Fruit fly (Drosophila melanogaster): Measurements from ENCODE around the gene CG44422.

Gene CG44422

DNA sequence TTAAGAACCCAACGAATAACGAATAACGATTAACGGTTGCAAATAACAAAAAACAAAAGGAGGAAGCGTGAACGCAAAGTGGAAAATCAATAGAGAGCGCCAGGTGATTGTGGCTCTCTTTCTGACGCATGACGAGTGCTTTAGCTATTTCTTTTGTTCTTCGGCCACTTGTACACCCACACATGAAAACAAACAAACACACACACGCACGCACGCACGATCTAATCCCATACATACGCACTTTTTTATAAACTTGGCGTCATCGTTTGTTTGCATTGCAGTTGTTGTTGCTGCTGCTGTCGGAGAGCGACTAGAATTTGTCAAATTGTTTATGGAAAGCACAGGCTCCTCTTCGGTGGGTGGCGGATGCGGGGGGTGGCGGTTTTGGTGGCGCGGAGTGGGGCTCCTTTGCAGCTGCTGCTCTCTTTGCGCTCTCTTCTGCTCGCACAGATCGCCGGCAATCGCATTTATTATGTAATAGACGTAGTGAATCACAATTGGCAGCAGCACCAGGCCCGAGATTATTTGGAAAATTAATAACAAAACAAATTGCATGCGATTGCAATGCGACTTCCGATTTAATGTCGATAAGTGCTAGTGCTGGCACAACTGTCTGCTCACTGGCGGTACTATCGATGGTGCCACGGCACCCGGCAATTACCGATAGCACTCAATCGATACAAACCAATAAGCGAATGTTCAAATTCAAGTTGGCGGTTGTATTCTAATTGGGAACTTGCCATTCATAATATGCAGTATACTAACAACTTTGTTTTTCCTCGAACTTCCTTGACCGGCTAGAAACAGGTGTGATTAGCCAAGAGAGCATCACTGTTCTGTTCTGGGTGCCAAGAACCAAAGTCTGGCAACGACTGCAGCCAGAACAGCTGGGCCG is 36.6 kb upstream of the CG44422 start (continued):
- TF ChIP-seq chn (GFP tag; optimal IDR thresholded peaks at IDR 0.05) (peak; percentile 71), caup (GFP tag; optimal IDR thresholded peaks at IDR 0.05; ENCODE audit: severe bottlenecking) (peak; percentile 18), az2 (GFP tag; optimal IDR thresholded peaks at IDR 0.05) (peak; percentile 13), CG4282 (GFP tag; optimal IDR thresholded peaks at IDR 0.05) (peak; percentile 57), pita (GFP tag; optimal IDR thresholded peaks at IDR 0.05) (no peak), tio (GFP tag; optimal IDR thresholded peaks at IDR 0.05) (peak; percentile 4), CG12942 (GFP tag; optimal IDR thresholded peaks at IDR 0.05) (peak; percentile 44), D (optimal IDR thresholded peaks at IDR 0.05) (peak; percentile 38), D (GFP tag; optimal IDR thresholded peaks at IDR 0.05) (peak; percentile 26), vfl (GFP tag; optimal IDR thresholded peaks at IDR 0.05) (peak; percentile 25), CG10462 (GFP tag; optimal IDR thresholded peaks at IDR 0.05) (no peak), Dp (GFP tag; optimal IDR thresholded peaks at IDR 0.05) (peak; percentile 64), Doc2 (GFP tag; IDR thresholded peaks at IDR 0.05) (no peak), zfh2 (GFP tag; optimal IDR thresholded peaks at IDR 0.05) (peak; percentile 77), CG2678 (tag; optimal IDR thresholded peaks at IDR 0.05) (peak; percentile 23), CG7963 (GFP tag; IDR thresholded peaks at IDR 0.05; ENCODE audit: partially characterized antibody) (peak; percentile 73), Atf6 (GFP tag; IDR thresholded peaks at IDR 0.05) (peak; percentile 52; the same call in 1 of the 2 replicates), CG8478 (optimal IDR thresholded peaks at IDR 0.05) (no peak), CG7372 (GFP tag; IDR thresholded peaks at IDR 0.05) (0 out of 2 replicates have a peak, but pooled peaks have one; percentile 39), zen (tag; optimal IDR thresholded peaks at IDR 0.05) (peak; percentile 41), klu (GFP tag; IDR thresholded peaks at IDR 0.05) (no peak), Dip3 (GFP tag; optimal IDR thresholded peaks at IDR 0.05) (peak; percentile 52), NK7.1 (GFP tag; optimal IDR thresholded peaks at IDR 0.05) (peak; percentile 24), crp (GFP tag; optimal IDR thresholded peaks at IDR 0.05) (peak; percentile 26 to 86), CG30403 (GFP tag; optimal IDR thresholded peaks at IDR 0.05) (peak; percentile 58), Eip74EF (GFP tag; optimal IDR thresholded peaks at IDR 0.05) (no peak), jigr1 (GFP tag; IDR thresholded peaks at IDR 0.05) (no peak), CG2875 (GFP tag; optimal IDR thresholded peaks at IDR 0.05) (peak; percentile 17), row (GFP tag; IDR thresholded peaks at IDR 0.05) (peak; percentile 82), CG1832 (GFP tag; optimal IDR thresholded peaks at IDR 0.05) (no peak), schlank (tag; optimal IDR thresholded peaks at IDR 0.05) (no peak), CG9817 (tag; optimal IDR thresholded peaks at IDR 0.05) (peak; percentile 52), unpg (GFP tag; optimal IDR thresholded peaks at IDR 0.05) (peak; percentile 9), Gug (GFP tag; IDR thresholded peaks at IDR 0.05) (peak; percentile 49; the same call in 2 of the 4 replicates), lola (GFP tag; optimal IDR thresholded peaks at IDR 0.05) (no peak), Asciz (GFP tag; optimal IDR thresholded peaks at IDR 0.05) (no peak), HLH54F (GFP tag; optimal IDR thresholded peaks at IDR 0.05) (peak; percentile 56), Lpt (GFP tag; optimal IDR thresholded peaks at IDR 0.05) (no peak), CG4360 (GFP tag; IDR thresholded peaks at IDR 0.05) (peak; percentile 52; the same call in 1 of the 2 replicates), Dbx (GFP tag; IDR thresholded peaks at IDR 0.05) (peak; percentile 29; the same call in 1 of the 3 replicates), hth (optimal IDR thresholded peaks at IDR 0.05) (no peak), tx (GFP tag; optimal IDR thresholded peaks at IDR 0.05) (peak; percentile 48), CG14965 (GFP tag; optimal IDR thresholded peaks at IDR 0.05; ENCODE audit: borderline replicate concordance) (no peak), Scr (GFP tag; IDR thresholded peaks at IDR 0.05; ENCODE audit: partially characterized antibody) (peak; percentile 91), Gsc (GFP tag; IDR thresholded peaks at IDR 0.05) (no peak), CG8281 (tag; optimal IDR thresholded peaks at IDR 0.05) (no peak), unc-4 (GFP tag; IDR thresholded peaks at IDR 0.05; ENCODE audit: partially characterized antibody) (peak; percentile 90), CG13287 (GFP tag; IDR thresholded peaks at IDR 0.05; ENCODE audit: partially characterized antibody) (peak; percentile 88)
